Worm (Caenorhabditis elegans) whole organism, L3 larva: ENCODE measurements around the gene F28C6.8.

Experiments
- R02D3.7 ChIP-seq: fragments of 150-350 bp; optimal IDR thresholded peaks from 2 replicates; lab custom pipeline; 2014; ENCODE audit warnings: missing biosample characterization, missing genetic modification characterization
- ZK546.5 ChIP-seq: sonication (generic microtip); optimal IDR thresholded peaks from 2 replicates; lab custom pipeline; 2017; ENCODE audit warnings: missing biosample characterization, missing genetic modification characterization
- ama-1 ChIP-seq: fragments of 150-350 bp; optimal IDR thresholded peaks from 2 replicates; lab custom pipeline; 2018
- ceh-16 ChIP-seq: sonication (generic microtip); optimal IDR thresholded peaks from 2 replicates; lab custom pipeline; 2017; ENCODE audit warnings: missing biosample characterization, missing genetic modification characterization
- ceh-28 ChIP-seq: fragments of 150-350 bp; optimal IDR thresholded peaks from 2 replicates; lab custom pipeline; 2014; ENCODE audit warnings: missing biosample characterization, missing genetic modification reagents, missing genetic modification characterization
- ceh-9 ChIP-seq: sonication (generic microtip); optimal IDR thresholded peaks from 2 replicates; lab custom pipeline; 2018; ENCODE audit warnings: missing biosample characterization, missing genetic modification characterization
- daf-12 ChIP-seq: fragments of 150-350 bp; optimal IDR thresholded peaks from 2 replicates; lab custom pipeline; 2014; ENCODE audit warnings: missing biosample characterization, missing genetic modification reagents, missing genetic modification characterization
- egl-5 ChIP-seq: fragments of 150-350 bp; optimal IDR thresholded peaks from 2 replicates; lab custom pipeline; 2017; ENCODE audit warnings: missing biosample characterization, missing genetic modification reagents, missing genetic modification characterization, inconsistent platforms
- elt-1 ChIP-seq: fragments of 150-350 bp; optimal IDR thresholded peaks from 2 replicates; lab custom pipeline; 2014; ENCODE audit warnings: missing biosample characterization, missing genetic modification characterization
- elt-2 ChIP-seq: sonication (generic microtip); optimal IDR thresholded peaks from 2 replicates; lab custom pipeline; 2016; ENCODE audit warnings: missing genetic modification reagents, mild to moderate bottlenecking, missing genetic modification characterization, missing compliant biosample characterization
- elt-3 ChIP-seq, 3 experiments: fragments of 150-350 bp in 1 of 3; sonication (generic microtip) in 2 of 3; optimal IDR thresholded peaks; 2 replicates in 2 of 3; 4 replicates in 1 of 3; lab custom pipeline; 2014 to 2017; ENCODE audit warnings: missing biosample characterization in 3 of 3, missing genetic modification characterization in 3 of 3
- eor-1 ChIP-seq, 2 experiments: fragments of 150-350 bp; optimal IDR thresholded peaks; 2 replicates each; lab custom pipeline; 2014 to 2018; ENCODE audit warnings: missing biosample characterization in 2 of 2, missing genetic modification characterization in 2 of 2
- fkh-10 ChIP-seq: sonication (generic microtip); optimal IDR thresholded peaks from 2 replicates; lab custom pipeline; 2017; ENCODE audit warnings: missing biosample characterization, missing genetic modification reagents, missing genetic modification characterization
- fkh-2 ChIP-seq: fragments of 150-350 bp; optimal IDR thresholded peaks from 2 replicates; lab custom pipeline; 2014; ENCODE audit warnings: missing biosample characterization, missing genetic modification reagents, missing genetic modification characterization
- fos-1 ChIP-seq: fragments of 150-350 bp; optimal IDR thresholded peaks from 2 replicates; lab custom pipeline; 2014; ENCODE audit warnings: missing biosample characterization, missing genetic modification characterization
- hmg-11 ChIP-seq: sonication (generic microtip); optimal IDR thresholded peaks from 2 replicates; lab custom pipeline; 2016; ENCODE audit warnings: missing genetic modification characterization, missing compliant biosample characterization
- jun-1 ChIP-seq: fragments of 150-350 bp; optimal IDR thresholded peaks from 2 replicates; lab custom pipeline; 2014; ENCODE audit warnings: missing biosample characterization, missing genetic modification reagents, missing genetic modification characterization
- mdl-1 ChIP-seq: fragments of 150-350 bp; optimal IDR thresholded peaks from 2 replicates; lab custom pipeline; 2014; ENCODE audit warnings: missing biosample characterization, missing genetic modification characterization
- mml-1 ChIP-seq: fragments of 150-350 bp; sonication (generic microtip); optimal IDR thresholded peaks from 3 replicates; lab custom pipeline; 2014; ENCODE audit warnings: missing biosample characterization, missing genetic modification characterization
- nfya-1 ChIP-seq: sonication (generic microtip); optimal IDR thresholded peaks from 2 replicates; lab custom pipeline; 2017; ENCODE audit warnings: missing genetic modification characterization, mild to moderate bottlenecking, missing compliant biosample characterization, antibody characterized with exemption, moderate library complexity; ENCODE audit not compliant: insufficient read depth
- nhr-11 ChIP-seq: fragments of 150-350 bp; optimal IDR thresholded peaks from 2 replicates; lab custom pipeline; 2014; ENCODE audit warnings: missing biosample characterization, missing genetic modification characterization
- nhr-23 ChIP-seq: fragments of 150-350 bp; optimal IDR thresholded peaks from 2 replicates; lab custom pipeline; 2014; ENCODE audit warnings: missing biosample characterization, missing genetic modification reagents, missing genetic modification characterization
- nhr-237 ChIP-seq: fragments of 150-350 bp; optimal IDR thresholded peaks from 2 replicates; lab custom pipeline; 2014; ENCODE audit warnings: missing biosample characterization, missing genetic modification characterization
- nhr-25 ChIP-seq: sonication (generic microtip); optimal IDR thresholded peaks from 2 replicates; lab custom pipeline; 2017; ENCODE audit warnings: missing biosample characterization, missing genetic modification characterization
- nhr-28 ChIP-seq: fragments of 150-350 bp; optimal IDR thresholded peaks from 2 replicates; lab custom pipeline; 2014; ENCODE audit warnings: missing biosample characterization, missing genetic modification characterization
- nhr-43 ChIP-seq: sonication (generic microtip); optimal IDR thresholded peaks from 2 replicates; lab custom pipeline; 2016; ENCODE audit warnings: mild to moderate bottlenecking, missing genetic modification characterization, missing compliant biosample characterization; ENCODE audit not compliant: poor library complexity, severe bottlenecking
- nhr-67 ChIP-seq: fragments of 150-350 bp; optimal IDR thresholded peaks from 2 replicates; lab custom pipeline; 2014; ENCODE audit warnings: missing biosample characterization, missing genetic modification characterization
- nhr-76 ChIP-seq: fragments of 150-350 bp; sonication (generic microtip); optimal IDR thresholded peaks from 5 replicates; lab custom pipeline; 2014; ENCODE audit warnings: missing biosample characterization, missing genetic modification characterization
- nhr-77 ChIP-seq: fragments of 150-350 bp; optimal IDR thresholded peaks from 2 replicates; lab custom pipeline; 2014; ENCODE audit warnings: missing biosample characterization, missing genetic modification characterization
- pqm-1 ChIP-seq: fragments of 150-350 bp; optimal IDR thresholded peaks from 2 replicates; lab custom pipeline; 2017; ENCODE audit warnings: missing biosample characterization, missing genetic modification characterization, inconsistent platforms
- snpc-4 ChIP-seq: fragments of 150-350 bp; optimal IDR thresholded peaks from 2 replicates; lab custom pipeline; 2014; ENCODE audit warnings: missing biosample characterization, missing genetic modification characterization
- tbx-2 ChIP-seq: sonication (generic microtip); optimal IDR thresholded peaks from 2 replicates; lab custom pipeline; 2016; ENCODE audit warnings: mild to moderate bottlenecking, missing genetic modification characterization, missing compliant biosample characterization
- unc-39 ChIP-seq: sonication (generic microtip); optimal IDR thresholded peaks from 4 replicates; lab custom pipeline; 2017; ENCODE audit warnings: missing biosample characterization, missing genetic modification characterization
- ztf-11 ChIP-seq: fragments of 150-350 bp; optimal IDR thresholded peaks from 2 replicates; lab custom pipeline; 2014; ENCODE audit warnings: missing biosample characterization, missing genetic modification characterization
- ztf-4 ChIP-seq: fragments of 150-350 bp; optimal IDR thresholded peaks from 2 replicates; lab custom pipeline; 2014; ENCODE audit warnings: missing biosample characterization, missing genetic modification characterization

F28C6.8 gene

ce11 chrII:8589227-8589626 lies 17.4 kb upstream of the F28C6.8 start:
- TF ChIP-seq nhr-23 (tag; lab: Kevin White, UChicago) = no peak
- peak; percentile 47 for TF ChIP-seq fkh-10
- no peak for TF ChIP-seq elt-3 (tag; optimal IDR thresholded peaks at IDR 0.05; lab: Kevin White, UChicago)
- TF ChIP-seq nfya-1 (tag; lab: Kevin White, UChicago) = peak; percentile 30
- no peak for TF ChIP-seq daf-12

DNA sequence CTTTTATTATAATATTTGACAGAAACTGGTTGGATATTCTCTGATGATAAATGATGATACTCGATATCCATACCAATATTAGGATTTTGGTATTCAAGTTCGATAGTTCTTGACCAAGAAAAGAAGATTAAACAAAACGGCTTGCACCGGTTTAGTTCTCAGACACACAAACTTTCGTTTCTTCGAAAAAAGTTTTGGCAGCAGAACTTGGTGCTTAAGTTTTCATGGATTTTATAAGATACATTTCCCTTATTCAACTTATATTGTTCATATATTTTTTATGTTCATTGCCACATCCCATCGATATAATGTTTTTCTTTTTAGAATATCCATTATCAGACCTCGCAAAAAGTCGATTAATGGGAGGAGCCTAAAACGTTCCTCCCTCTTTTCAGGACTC lies 16.0 kb upstream of the F28C6.8 start, which contains the start of gene aptf-4:
Gene aptf-4 (plus strand): TSS at position 301 of the 400 bp plus-strand sequence.
- TF ChIP-seq nhr-11 (tag; lab: Kevin White, UChicago) (no peak), hmg-11 (tag; lab: Kevin White, UChicago) (no peak), ceh-16 (no peak), ztf-4 (tag; lab: Kevin White, UChicago) (no peak), egl-5 (no peak), elt-3 (tag; optimal IDR thresholded peaks at IDR 0.05; lab: Kevin White, UChicago) (no peak), nhr-67 (no peak)

ce11 chrII:8593840-8594625 lies 12.6 kb upstream of the F28C6.8 start, which contains the start of gene aptf-3:
Gene aptf-3, plus strand, starts transcription at chrII:8594190.
- no peak for TF ChIP-seq nhr-43 (tag; lab: Kevin White, UChicago)
- TF ChIP-seq nhr-237 (tag; lab: Kevin White, UChicago) = no peak
- TF ChIP-seq nhr-23 (tag; lab: Kevin White, UChicago) = no peak
- TF ChIP-seq mml-1 (tag; lab: Kevin White, UChicago) = no peak
- TF ChIP-seq ama-1 = no peak
- no peak for TF ChIP-seq R02D3.7 (tag; lab: Kevin White, UChicago)
- no peak for TF ChIP-seq ztf-4 (tag; lab: Kevin White, UChicago)
- TF ChIP-seq fos-1 (tag; lab: Kevin White, UChicago) = no peak
- TF ChIP-seq pqm-1 (tag; lab: Kevin White, UChicago) = no peak
- TF ChIP-seq ceh-9 (tag; lab: Kevin White, UChicago) = no peak
- TF ChIP-seq ZK546.5 (tag; lab: Kevin White, UChicago) = no peak
- TF ChIP-seq snpc-4 = no peak
- TF ChIP-seq ztf-11 (tag; lab: Kevin White, UChicago) = no peak
- TF ChIP-seq eor-1 (tag; optimal IDR thresholded peaks at IDR 0.05; lab: Kevin White, UChicago) = no peak
- TF ChIP-seq nfya-1 (tag; lab: Kevin White, UChicago) = no peak
- no peak for TF ChIP-seq elt-3 (tag; optimal IDR thresholded peaks at IDR 0.05; lab: Kevin White, UChicago)

- TF ChIP-seq nhr-28 (no peak), fkh-2 (no peak), elt-2 (tag; lab: Kevin White, UChicago) (no peak), mdl-1 (tag; lab: Kevin White, UChicago) (no peak), pqm-1 (tag; lab: Kevin White, UChicago) (no peak), elt-1 (tag; lab: Kevin White, UChicago) (no peak), elt-3 (tag; optimal IDR thresholded peaks at IDR 0.05; lab: Kevin White, UChicago) (no peak), daf-12 (no peak), jun-1 (tag; lab: Kevin White, UChicago) (no peak), ceh-28 (no peak), nhr-25 (tag; lab: Kevin White, UChicago) (no peak), unc-39 (tag; lab: Kevin White, UChicago) (no peak), nfya-1 (tag; lab: Kevin White, UChicago) (no peak), ZK546.5 (tag; lab: Kevin White, UChicago) (no peak), nhr-77 (tag; lab: Kevin White, UChicago) (no peak), tbx-2 (tag; lab: Kevin White, UChicago) (no peak), hmg-11 (tag; lab: Kevin White, UChicago) (no peak), nhr-76 (no peak)
Observed at ce11 chrII:8599214-8599613, 7.4 kb upstream of the F28C6.8 start, which contains the start of gene F28C6.5. Gene F28C6.5, plus strand, starts transcription at chrII:8599514.
